Worm (Caenorhabditis elegans) whole organism, midembryonic: ENCODE measurements around the gene F56A8.4.

Experiments used
- T22C8.4 ChIP-seq: fragments of 200-800 bp; sonication (Bioruptor generic); IDR thresholded peaks from 2 replicates; pipeline ENCODE4 v1.3.6; 2022; ENCODE audit warnings: missing genetic modification characterization, missing compliant biosample characterization
- cog-1 ChIP-seq: sonication (generic microtip); optimal IDR thresholded peaks from 2 replicates; lab custom pipeline; 2016; ENCODE audit warnings: missing genetic modification characterization, missing compliant biosample characterization
- tab-1 ChIP-seq: fragments of 200-800 bp; sonication (Bioruptor generic); IDR thresholded peaks from 2 replicates; pipeline ENCODE4 v1.3.6; 2022; ENCODE audit warnings: missing genetic modification characterization, missing compliant biosample characterization
- ztf-23 ChIP-seq: fragments of 200-800 bp; sonication (Bioruptor generic); IDR thresholded peaks from 2 replicates; pipeline ENCODE4 v1.3.6; 2022; ENCODE audit warnings: missing genetic modification reagents, missing genetic modification characterization, missing compliant biosample characterization

DNA sequence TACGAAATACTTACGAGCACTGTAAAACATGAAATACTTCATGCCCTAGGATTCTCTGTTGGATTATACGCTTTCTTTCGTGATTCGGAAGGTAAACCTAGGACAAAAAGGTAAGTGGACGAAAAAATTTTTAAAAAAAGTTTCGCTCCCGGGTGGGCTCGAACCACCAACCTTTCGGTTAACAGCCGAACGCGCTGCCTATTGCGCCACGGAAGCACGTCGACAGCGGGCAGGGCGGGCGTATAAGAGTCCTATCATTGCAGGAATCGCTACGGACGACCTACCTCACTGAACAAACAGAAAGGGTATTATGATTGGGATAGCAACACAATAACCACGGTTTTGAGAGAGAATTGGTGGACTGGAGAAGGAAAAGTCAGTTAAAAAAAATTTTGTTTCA, 38.1 kb upstream of the F56A8.4 start:
- TF ChIP-seq ztf-23 (GFP tag; lab: Robert Waterston, UW): peak; percentile 69
- 0 out of 2 replicates have a peak, but pooled peaks have one; percentile 57 for TF ChIP-seq T22C8.4 (GFP tag; lab: Robert Waterston, UW)
- peak; percentile 85 for TF ChIP-seq tab-1 (GFP tag; lab: Robert Waterston, UW)
- no peak for TF ChIP-seq cog-1
